Fruit fly (Drosophila melanogaster) whole organism, embryonic: Measurements from ENCODE around the gene yellow-e2.
A peak's percentile ranks its signal among the peaks of the same experiment; 100 is the strongest.

Experiments
- ATbp ChIP-seq: fragments of 200-800 bp; sonication (Bioruptor generic); optimal IDR thresholded peaks from 2 replicates; lab custom pipeline; 2017; ENCODE audit warnings: missing biosample characterization, mild to moderate bottlenecking, missing genetic modification characterization, missing genetic modification reagents
- Abd-B ChIP-seq: fragments of 200-800 bp; sonication (Bioruptor generic); optimal IDR thresholded peaks from 2 replicates; lab custom pipeline; 2018; ENCODE audit warnings: missing biosample characterization, mild to moderate bottlenecking, missing genetic modification characterization, moderate library complexity
- Bdp1 ChIP-seq: fragments of 200-800 bp; sonication (Bioruptor generic); optimal IDR thresholded peaks from 3 replicates; lab custom pipeline; 2016; ENCODE audit warnings: missing biosample characterization, missing genetic modification characterization
- CG11093 ChIP-seq: fragments of 200-800 bp; sonication (Bioruptor generic); IDR thresholded peaks from 3 replicates; pipeline ENCODE4 v1.3.6; 2022; ENCODE audit warnings: missing biosample characterization, missing genetic modification characterization
- CG13287 ChIP-seq: fragments of 200-800 bp; sonication (Bioruptor generic); IDR thresholded peaks from 2 replicates; pipeline ENCODE4 v1.3.6; 2022; ENCODE audit warnings: missing biosample characterization, missing genetic modification characterization; ENCODE audit not compliant: partially characterized antibody
- CG14710 ChIP-seq: fragments of 200-800 bp; sonication (Bioruptor generic); optimal IDR thresholded peaks from 3 replicates; lab custom pipeline; 2019; ENCODE audit warnings: missing biosample characterization, mild to moderate bottlenecking, missing genetic modification characterization, moderate library complexity
- CG2889 ChIP-seq: fragments of 200-800 bp; sonication (Bioruptor generic); IDR thresholded peaks from 3 replicates; pipeline ENCODE4 v1.3.6; 2022; ENCODE audit warnings: missing biosample characterization, missing genetic modification characterization
- CG34422 ChIP-seq: fragments of 200-800 bp; sonication (Bioruptor generic); IDR thresholded peaks from 3 replicates; pipeline ENCODE4 v1.3.6; 2022; ENCODE audit warnings: missing biosample characterization, missing genetic modification characterization
- CG3847 ChIP-seq: fragments of 200-800 bp; sonication (Bioruptor generic); IDR thresholded peaks from 2 replicates; pipeline ENCODE4 v1.3.6; 2022; ENCODE audit warnings: missing biosample characterization, missing genetic modification characterization
- CG3995 ChIP-seq: fragments of 200-800 bp; sonication (Bioruptor generic); optimal IDR thresholded peaks from 3 replicates; lab custom pipeline; 2016; ENCODE audit warnings: missing biosample characterization, missing genetic modification characterization
- CG4282 ChIP-seq: fragments of 200-800 bp; sonication (Bioruptor generic); optimal IDR thresholded peaks from 2 replicates; lab custom pipeline; 2016; ENCODE audit warnings: missing biosample characterization, missing genetic modification characterization
- CG6175 ChIP-seq: fragments of 200-800 bp; sonication (Bioruptor generic); IDR thresholded peaks from 3 replicates; pipeline ENCODE4 v1.3.6; 2022; ENCODE audit warnings: missing biosample characterization, missing genetic modification characterization
- CG9797 ChIP-seq: fragments of 200-800 bp; sonication (Bioruptor generic); optimal IDR thresholded peaks from 3 replicates; lab custom pipeline; 2018; ENCODE audit warnings: missing biosample characterization, mild to moderate bottlenecking, missing genetic modification characterization
- Dbx ChIP-seq: fragments of 200-800 bp; sonication (Bioruptor generic); IDR thresholded peaks from 3 replicates; pipeline ENCODE4 v1.3.6; 2022; ENCODE audit warnings: missing biosample characterization, missing genetic modification characterization
- E2f2 ChIP-seq: fragments of 200-800 bp; sonication (Bioruptor generic); IDR thresholded peaks from 2 replicates; pipeline ENCODE4 v1.3.6; 2022; ENCODE audit warnings: missing biosample characterization, missing genetic modification characterization
- HLH4C ChIP-seq: fragments of 200-800 bp; sonication (Bioruptor generic); IDR thresholded peaks from 3 replicates; pipeline ENCODE4 v1.3.6; 2022; ENCODE audit warnings: missing biosample characterization, missing genetic modification characterization; ENCODE audit not compliant: partially characterized antibody
- HmgZ ChIP-seq: fragments of 200-800 bp; sonication (Bioruptor generic); optimal IDR thresholded peaks from 2 replicates; lab custom pipeline; 2018; ENCODE audit warnings: missing biosample characterization, mild to moderate bottlenecking, missing genetic modification characterization
- MBD-R2 ChIP-seq: fragments of 200-800 bp; sonication (Bioruptor generic); IDR thresholded peaks from 2 replicates; pipeline ENCODE4 v1.3.6; 2022; ENCODE audit warnings: missing biosample characterization, missing genetic modification characterization
- MESR4 ChIP-seq: fragments of 200-800 bp; sonication (Bioruptor generic); optimal IDR thresholded peaks from 2 replicates; lab custom pipeline; 2018; ENCODE audit warnings: missing biosample characterization, mild to moderate bottlenecking, missing genetic modification characterization, moderate library complexity
- Max ChIP-seq: fragments of 200-800 bp; sonication (Bioruptor generic); optimal IDR thresholded peaks from 2 replicates; lab custom pipeline; 2016; ENCODE audit warnings: missing biosample characterization, mild to moderate bottlenecking, missing genetic modification characterization
- Med ChIP-seq: fragments of 200-800 bp; sonication (Bioruptor generic); peaks from one replicate; lab custom pipeline; 2016; ENCODE audit warnings: missing biosample characterization, missing genetic modification characterization, mild to moderate bottlenecking, inconsistent platforms, moderate library complexity
- Myb ChIP-seq: fragments of 200-800 bp; sonication (Bioruptor generic); optimal IDR thresholded peaks from 2 replicates; lab custom pipeline; 2016; ENCODE audit warnings: missing biosample characterization, missing genetic modification characterization
- YL-1 ChIP-seq: fragments of 200-800 bp; sonication (Bioruptor generic); optimal IDR thresholded peaks from 3 replicates; lab custom pipeline; 2017; ENCODE audit warnings: missing biosample characterization, mild to moderate bottlenecking, missing genetic modification characterization
- ara ChIP-seq: fragments of 200-800 bp; sonication (Bioruptor generic); IDR thresholded peaks from 2 replicates; pipeline ENCODE4 v1.3.6; 2022; ENCODE audit warnings: missing biosample characterization, missing genetic modification characterization
- ase ChIP-seq: fragments of 200-800 bp; sonication (Bioruptor generic); IDR thresholded peaks from 3 replicates; pipeline ENCODE4 v1.3.6; 2022; ENCODE audit warnings: missing biosample characterization, missing genetic modification characterization
- bbx ChIP-seq: fragments of 200-800 bp; sonication (Bioruptor generic); IDR thresholded peaks from 2 replicates; pipeline ENCODE4 v1.3.6; 2022; ENCODE audit warnings: missing biosample characterization, missing genetic modification characterization; ENCODE audit not compliant: partially characterized antibody
- crp ChIP-seq, 2 experiments: fragments of 200-800 bp; sonication (Bioruptor generic); optimal IDR thresholded peaks; 2 replicates in 1 of 2; 3 replicates in 1 of 2; lab custom pipeline; 2017; ENCODE audit warnings: missing biosample characterization in 2 of 2, missing genetic modification characterization in 2 of 2, mild to moderate bottlenecking in 1 of 2, moderate library complexity in 1 of 2
- dm ChIP-seq: fragments of 200-800 bp; sonication (Bioruptor generic); optimal IDR thresholded peaks from 3 replicates; lab custom pipeline; 2016; ENCODE audit warnings: missing biosample characterization, missing genetic modification characterization
- gce ChIP-seq: fragments of 200-800 bp; sonication (Bioruptor generic); IDR thresholded peaks from 3 replicates; pipeline ENCODE4 v1.3.6; 2022; ENCODE audit warnings: missing biosample characterization, missing genetic modification characterization
- gcm2 ChIP-seq: fragments of 200-800 bp; sonication (Bioruptor generic); optimal IDR thresholded peaks from 2 replicates; lab custom pipeline; 2016; ENCODE audit warnings: missing biosample characterization, missing genetic modification characterization
- grau ChIP-seq: fragments of 200-800 bp; optimal IDR thresholded peaks from 3 replicates; lab custom pipeline; 2019; ENCODE audit warnings: missing biosample characterization, mild to moderate bottlenecking, missing genetic modification characterization, moderate library complexity
- lov ChIP-seq, 2 experiments: fragments of 200-800 bp in 1 of 2; fragments of >200 bp in 1 of 2; sonication (Bioruptor generic) in 1 of 2; IDR thresholded peaks in 1 of 2; optimal IDR thresholded peaks in 1 of 2; 2 replicates in 1 of 2; 3 replicates in 1 of 2; pipeline versions ENCODE4 v1.3.6 to Lab custom; 2017 to 2022; ENCODE audit warnings: missing biosample characterization in 1 of 2, missing genetic modification characterization in 1 of 2
- mld ChIP-seq: fragments of 200-800 bp; sonication (Bioruptor generic); IDR thresholded peaks from 3 replicates; pipeline ENCODE4 v1.3.6; 2022; ENCODE audit warnings: missing biosample characterization, missing genetic modification characterization; ENCODE audit not compliant: partially characterized antibody
- nerfin-2 ChIP-seq: fragments of 200-800 bp; sonication (Bioruptor generic); IDR thresholded peaks from 2 replicates; pipeline ENCODE4 v1.3.6; 2022; ENCODE audit warnings: missing biosample characterization, missing genetic modification characterization; ENCODE audit not compliant: partially characterized antibody
- pfk ChIP-seq: fragments of 200-800 bp; sonication (Bioruptor generic); optimal IDR thresholded peaks from 2 replicates; lab custom pipeline; 2018; ENCODE audit warnings: missing biosample characterization, mild to moderate bottlenecking, missing genetic modification characterization, moderate library complexity
- prd ChIP-seq, 3 experiments: fragments of >200 bp in 2 of 3; fragments of 200-800 bp in 1 of 3; sonication (Bioruptor generic) in 1 of 3; optimal IDR thresholded peaks in 2 of 3; IDR thresholded peaks in 1 of 3; 2 replicates in 2 of 3; 3 replicates in 1 of 3; pipeline versions ENCODE4 v1.3.6 to Lab custom; 2017 to 2022; ENCODE audit warnings: missing biosample characterization in 1 of 3, missing genetic modification characterization in 1 of 3
- scrt ChIP-seq: fragments of 200-800 bp; sonication (Bioruptor generic); optimal IDR thresholded peaks from 2 replicates; lab custom pipeline; 2018; ENCODE audit warnings: missing biosample characterization, mild to moderate bottlenecking, missing genetic modification characterization, moderate library complexity
- sima ChIP-seq: fragments of 200-800 bp; sonication (Bioruptor generic); optimal IDR thresholded peaks from 2 replicates; lab custom pipeline; 2016; ENCODE audit warnings: missing biosample characterization, missing genetic modification characterization
- sna ChIP-seq: fragments of 200-800 bp; sonication (Bioruptor generic); IDR thresholded peaks from 2 replicates; pipeline ENCODE4 v1.3.6; 2022; ENCODE audit warnings: missing biosample characterization, missing genetic modification characterization; ENCODE audit not compliant: partially characterized antibody
- stwl ChIP-seq: fragments of 200-800 bp; sonication (Bioruptor generic); optimal IDR thresholded peaks from 3 replicates; lab custom pipeline; 2018; ENCODE audit warnings: missing biosample characterization, mild to moderate bottlenecking, missing genetic modification characterization, moderate library complexity
- tgo ChIP-seq: fragments of 200-800 bp; sonication (Bioruptor generic); IDR thresholded peaks from 3 replicates; pipeline ENCODE4 v1.3.6; 2022; ENCODE audit warnings: missing biosample characterization, missing genetic modification characterization
- tna ChIP-seq: fragments of 200-800 bp; sonication (Bioruptor generic); IDR thresholded peaks from 2 replicates; pipeline ENCODE4 v1.3.6; 2022; ENCODE audit warnings: missing biosample characterization, missing genetic modification characterization; ENCODE audit not compliant: partially characterized antibody
- unc-4 ChIP-seq: fragments of 200-800 bp; sonication (Bioruptor generic); IDR thresholded peaks from 2 replicates; pipeline ENCODE4 v1.3.6; 2022; ENCODE audit warnings: missing biosample characterization, missing genetic modification characterization; ENCODE audit not compliant: partially characterized antibody
- zen2 ChIP-seq: fragments of 200-800 bp; sonication (Bioruptor generic); IDR thresholded peaks from 3 replicates; pipeline ENCODE4 v1.3.6; 2022; ENCODE audit warnings: missing biosample characterization, missing genetic modification characterization; ENCODE audit not compliant: partially characterized antibody

Gene yellow-e2

dm6 chr3R:13390490-13390889, 16.3 kb downstream of the yellow-e2 start (continued):
- TF ChIP-seq CG3847 (GFP tag; lab: Robert Waterston, UW), result no peak
- TF ChIP-seq Med, result no peak
- TF ChIP-seq sima, result no peak
- TF ChIP-seq pfk (GFP tag; lab: Kevin White, UChicago), result no peak

dm6 chr3R:13388160-13388870, 18.5 kb downstream of the yellow-e2 start, which contains the start of gene CG9799:
CG9799 (minus strand) TSS chr3R:13388709.
- TF ChIP-seq ara (0 out of 2 replicates have a peak, but pooled peaks have one; percentile 21), CG14710 (tag; lab: Kevin White, UChicago) (peak; percentile 38), CG2889 (GFP tag; lab: Robert Waterston, UW) (0 out of 3 replicates have a peak, but pooled peaks have one; percentile 14), YL-1 (peak; percentile 66), zen2 (GFP tag; lab: Robert Waterston, UW) (peak; percentile 9; the same call in 1 of the 3 replicates), tna (0 out of 2 replicates have a peak, but pooled peaks have one; percentile 8), CG11093 (GFP tag; lab: Robert Waterston, UW) (0 out of 3 replicates have a peak, but pooled peaks have one; percentile 44), prd (optimal IDR thresholded peaks at IDR 0.05; lab: Kevin White, UChicago) (no peak), prd (GFP tag; IDR thresholded peaks at IDR 0.05; lab: Robert Waterston, UW) (peak; percentile 53; the same call in 2 of the 3 replicates), lov (optimal IDR thresholded peaks at IDR 0.05; lab: Kevin White, UChicago) (no peak), lov (GFP tag; IDR thresholded peaks at IDR 0.05; lab: Robert Waterston, UW) (peak; percentile 90), Abd-B (peak; percentile 51), sna (GFP tag; lab: Robert Waterston, UW) (0 out of 2 replicates have a peak, but pooled peaks have one; percentile 14), CG6175 (GFP tag; lab: Robert Waterston, UW) (peak; percentile 53; the same call in 1 of the 3 replicates), Bdp1 (GFP tag; lab: Kevin White, UChicago) (no peak), bbx (GFP tag; lab: Robert Waterston, UW) (0 out of 2 replicates have a peak, but pooled peaks have one; percentile 26), gcm2 (GFP tag; lab: Kevin White, UChicago) (no peak), CG4282 (GFP tag; lab: Kevin White, UChicago) (no peak), MESR4 (GFP tag; lab: Kevin White, UChicago) (peak; percentile 71), dm (GFP tag; lab: Kevin White, UChicago) (peak; percentile 92), E2f2 (GFP tag; lab: Robert Waterston, UW) (peak; percentile 93), HLH4C (GFP tag; lab: Robert Waterston, UW) (no peak), Myb (GFP tag; lab: Kevin White, UChicago) (peak; percentile 52), grau (tag; lab: Kevin White, UChicago) (no peak), crp (GFP tag; optimal IDR thresholded peaks at IDR 0.05; lab: Kevin White, UChicago) (peak in 1 of 2 experiments; percentile 54), HmgZ (tag; lab: Kevin White, UChicago) (peak; percentile 4), ase (peak; percentile 57; the same call in 2 of the 3 replicates), CG9797 (peak; percentile 90), tgo (GFP tag; lab: Robert Waterston, UW) (no peak), scrt (GFP tag; lab: Kevin White, UChicago) (peak; percentile 9), gce (GFP tag; lab: Robert Waterston, UW) (peak; percentile 7; the same call in 1 of the 3 replicates), CG3995 (GFP tag; lab: Kevin White, UChicago) (peak; percentile 57), Dbx (0 out of 3 replicates have a peak, but pooled peaks have one; percentile 17), stwl (peak; percentile 63), nerfin-2 (GFP tag; lab: Robert Waterston, UW) (peak; percentile 32; the same call in 1 of the 2 replicates), Max (GFP tag; lab: Kevin White, UChicago) (peak; percentile 93), CG34422 (GFP tag; lab: Robert Waterston, UW) (peak; percentile 84; the same call in 2 of the 3 replicates), MBD-R2 (peak; percentile 42; the same call in 1 of the 2 replicates), unc-4 (peak; percentile 44; the same call in 1 of the 2 replicates), ATbp (no peak), CG13287 (GFP tag; lab: Robert Waterston, UW) (peak; percentile 46; the same call in 1 of the 2 replicates), mld (GFP tag; lab: Robert Waterston, UW) (0 out of 3 replicates have a peak, but pooled peaks have one; percentile 14)
